Fruit fly (Drosophila melanogaster): ENCODE results near the gene CG3592.

dm6 chrX:2963171-2963570 is 28.2 kb downstream of the CG3592 start:
- TF ChIP-seq N (GFP tag; optimal IDR thresholded peaks at IDR 0.05) (no peak), sv (GFP tag; optimal IDR thresholded peaks at IDR 0.05) (no peak), psq (GFP tag; optimal IDR thresholded peaks at IDR 0.05) (no peak), Vsx2 (GFP tag; optimal IDR thresholded peaks at IDR 0.05; ENCODE audit: partially characterized antibody) (no peak), Hr83 (GFP tag; optimal IDR thresholded peaks at IDR 0.05; ENCODE audit: poor library complexity, severe bottlenecking) (no peak), foxo (GFP tag; optimal IDR thresholded peaks at IDR 0.05) (no peak), Mio (GFP tag; optimal IDR thresholded peaks at IDR 0.05) (no peak)

Data from whole organism, wandering third instar larva.